Fruit fly (Drosophila melanogaster) whole organism, pupa: ENCODE measurements around the gene put.
A peak's percentile ranks its signal among the peaks of the same experiment; 100 is the strongest.

Experiments
- CG13204 ChIP-seq: fragments of 200-800 bp; sonication (Bioruptor generic); optimal IDR thresholded peaks from 2 replicates; lab custom pipeline; 2018; ENCODE audit warnings: missing biosample characterization, mild to moderate bottlenecking, missing genetic modification characterization, moderate library complexity
- CG15710 ChIP-seq: fragments of 200-800 bp; sonication (Bioruptor generic); optimal IDR thresholded peaks from 2 replicates; lab custom pipeline; 2018; ENCODE audit warnings: missing biosample characterization, mild to moderate bottlenecking, missing genetic modification characterization, moderate library complexity
- CG4496 ChIP-seq: fragments of 200-800 bp; sonication (Bioruptor generic); IDR thresholded peaks from 3 replicates; pipeline ENCODE4 v1.3.6; 2022; ENCODE audit warnings: missing biosample characterization, missing genetic modification characterization
- Ets98B ChIP-seq: fragments of 200-800 bp; sonication (Bioruptor generic); IDR thresholded peaks from 2 replicates; pipeline ENCODE4 v1.3.6; 2022; ENCODE audit warnings: missing biosample characterization, missing genetic modification characterization
- Snoo ChIP-seq: fragments of 200-800 bp; sonication (Bioruptor generic); optimal IDR thresholded peaks from 3 replicates; lab custom pipeline; 2017; ENCODE audit warnings: missing biosample characterization, mild to moderate bottlenecking, missing genetic modification characterization, inconsistent platforms

- TF ChIP-seq CG15710 (tag; lab: Kevin White, UChicago) (peak; percentile 77), CG4496 (GFP tag; lab: Robert Waterston, UW) (peak; percentile 57; the same call in 2 of the 3 replicates), Snoo (tag; lab: Kevin White, UChicago) (no peak), Ets98B (GFP tag; lab: Robert Waterston, UW) (no peak), CG13204 (GFP tag; lab: Kevin White, UChicago) (peak; percentile 31)
Measured at dm6 chr3R:14590753-14591535, 34.6 kb downstream of the put start.
